Worm (Caenorhabditis elegans): Measurements from ENCODE around the gene msp-78.

Gene msp-78

ce11 chrIV:9770798-9771197 is 952 bp downstream of the msp-78 start:
- no peak for TF ChIP-seq ztf-11 (tag; optimal IDR thresholded peaks at IDR 0.05)
- TF ChIP-seq alr-1 (tag; optimal IDR thresholded peaks at IDR 0.05), result no peak
- TF ChIP-seq mab-5 (tag; optimal IDR thresholded peaks at IDR 0.05), result peak; percentile 12
- TF ChIP-seq unc-39 (tag; optimal IDR thresholded peaks at IDR 0.05), result no peak
- no peak for TF ChIP-seq nhr-77 (tag; optimal IDR thresholded peaks at IDR 0.05)

ce11 chrIV:9772096-9772720 is 2.4 kb downstream of the msp-78 start, which contains the start of gene cav-1:
Gene cav-1 (plus strand): TSS chrIV:9772510.
- TF ChIP-seq fos-1 (tag; optimal IDR thresholded peaks at IDR 0.05) (no peak), mbf-1 (tag; optimal IDR thresholded peaks at IDR 0.05) (no peak), R02D3.7 (tag; optimal IDR thresholded peaks at IDR 0.05) (no peak), elt-1 (tag; optimal IDR thresholded peaks at IDR 0.05) (no peak), ZK546.5 (tag; optimal IDR thresholded peaks at IDR 0.05) (no peak), nhr-10 (tag; optimal IDR thresholded peaks at IDR 0.05) (no peak)

- TF ChIP-seq unc-55 (GFP tag; optimal IDR thresholded peaks at IDR 0.05), result no peak
Measured at ce11 chrIV:9773441-9773840, 3.6 kb downstream of the msp-78 start.

ce11 chrIV:9777535-9777934 is 7.7 kb downstream of the msp-78 start, which contains the start of gene sna-2:
Gene sna-2 (minus strand): TSS chrIV:9777634.
- TF ChIP-seq lsy-2 (tag; optimal IDR thresholded peaks at IDR 0.05), result peak in 1 of 2 experiments; percentile 71
- TF ChIP-seq lin-13 (GFP tag; optimal IDR thresholded peaks at IDR 0.05), result peak; percentile 8
- no peak for TF ChIP-seq skn-1 (tag; optimal IDR thresholded peaks at IDR 0.05)
- TF ChIP-seq gmeb-1 (tag; optimal IDR thresholded peaks at IDR 0.05), result peak; percentile 87
- TF ChIP-seq mbf-1 (tag; optimal IDR thresholded peaks at IDR 0.05), result no peak
- no peak for TF ChIP-seq unc-39 (tag; optimal IDR thresholded peaks at IDR 0.05)
- peak; percentile 11 for TF ChIP-seq sma-3 (GFP tag; optimal IDR thresholded peaks at IDR 0.05)
- TF ChIP-seq nhr-12 (tag; optimal IDR thresholded peaks at IDR 0.05), result no peak
- TF ChIP-seq crh-2 (tag; optimal IDR thresholded peaks at IDR 0.05), result no peak
- TF ChIP-seq lin-11 (tag; optimal IDR thresholded peaks at IDR 0.05), result no peak
- TF ChIP-seq aly-2 (tag; optimal IDR thresholded peaks at IDR 0.05), result no peak
- peak; percentile 52 for TF ChIP-seq nhr-129 (tag; optimal IDR thresholded peaks at IDR 0.05)
- TF ChIP-seq unc-55 (GFP tag; optimal IDR thresholded peaks at IDR 0.05), result peak; percentile 88
- no peak for TF ChIP-seq elt-1 (tag; optimal IDR thresholded peaks at IDR 0.05)
- no peak for TF ChIP-seq ceh-82 (tag; optimal IDR thresholded peaks at IDR 0.05)
- TF ChIP-seq nhr-237 (tag; optimal IDR thresholded peaks at IDR 0.05), result no peak
- no peak for TF ChIP-seq blmp-1 (tag; optimal IDR thresholded peaks at IDR 0.05; ENCODE audit: insufficient read depth)
- peak; percentile 61 for TF ChIP-seq sma-9 (GFP tag; optimal IDR thresholded peaks at IDR 0.05)
- no peak for TF ChIP-seq sma-9 (tag; optimal IDR thresholded peaks at IDR 0.05)
- TF ChIP-seq snpc-4 (tag; optimal IDR thresholded peaks at IDR 0.05), result no peak
- no peak for TF ChIP-seq sem-4 (tag; optimal IDR thresholded peaks at IDR 0.05)
- no peak for TF ChIP-seq ztf-11 (tag; optimal IDR thresholded peaks at IDR 0.05)
- TF ChIP-seq Y55F3AM.14 (GFP tag; optimal IDR thresholded peaks at IDR 0.05), result no peak
- no peak for TF ChIP-seq F13H6.1 (tag; optimal IDR thresholded peaks at IDR 0.05)
- TF ChIP-seq ztf-4 (tag; optimal IDR thresholded peaks at IDR 0.05), result no peak
- no peak for TF ChIP-seq nhr-21 (tag; optimal IDR thresholded peaks at IDR 0.05)
- TF ChIP-seq fos-1 (tag; optimal IDR thresholded peaks at IDR 0.05), result peak; percentile 25
- TF ChIP-seq C34F6.9 (tag; optimal IDR thresholded peaks at IDR 0.05), result peak; percentile 77
- no peak for TF ChIP-seq nhr-23 (tag; optimal IDR thresholded peaks at IDR 0.05)
- no peak for TF ChIP-seq egl-27 (tag; optimal IDR thresholded peaks at IDR 0.05)
- no peak for TF ChIP-seq lin-39 (tag; optimal IDR thresholded peaks at IDR 0.05)

- no peak for TF ChIP-seq nhr-12 (tag; optimal IDR thresholded peaks at IDR 0.05)
- TF ChIP-seq lin-39 (tag; optimal IDR thresholded peaks at IDR 0.05), result no peak
- no peak for TF ChIP-seq aly-2 (tag; optimal IDR thresholded peaks at IDR 0.05)
- no peak for TF ChIP-seq unc-39 (tag; optimal IDR thresholded peaks at IDR 0.05)
Measured at ce11 chrIV:9778016-9778415, 8.2 kb downstream of the msp-78 start, which contains the start of gene T13F2.6. Gene T13F2.6 (plus strand): TSS chrIV:9778321.
